Fruit fly (Drosophila melanogaster): ENCODE measurements around the gene Fancd2.

Fancd2 gene

dm6 chr3R:20796949-20797348 is 19.0 kb downstream of the Fancd2 start:
- TF ChIP-seq fd96Ca (GFP tag; IDR thresholded peaks at IDR 0.05), result no peak
- no peak for TF ChIP-seq CG12605 (GFP tag; IDR thresholded peaks at IDR 0.05)
- no peak for TF ChIP-seq CG14655 (GFP tag; optimal IDR thresholded peaks at IDR 0.05)
- no peak for TF ChIP-seq Snoo (tag; optimal IDR thresholded peaks at IDR 0.05)
- no peak for TF ChIP-seq CG17806 (tag; optimal IDR thresholded peaks at IDR 0.05)
- no peak for TF ChIP-seq Pif1A (GFP tag; optimal IDR thresholded peaks at IDR 0.05)
- no peak for TF ChIP-seq CG8159 (tag; optimal IDR thresholded peaks at IDR 0.05)
- no peak for TF ChIP-seq Pif1B (GFP tag; optimal IDR thresholded peaks at IDR 0.05)
- TF ChIP-seq gl (tag; optimal IDR thresholded peaks at IDR 0.05), result no peak
- TF ChIP-seq CG4496 (GFP tag; IDR thresholded peaks at IDR 0.05), result no peak
- TF ChIP-seq CG10348 (GFP tag; IDR thresholded peaks at IDR 0.05), result no peak
- no peak for TF ChIP-seq CG13204 (GFP tag; optimal IDR thresholded peaks at IDR 0.05)
- no peak for TF ChIP-seq EcR (GFP tag; optimal IDR thresholded peaks at IDR 0.05)
- TF ChIP-seq CG32121 (GFP tag; IDR thresholded peaks at IDR 0.05), result no peak
- no peak for TF ChIP-seq rn (GFP tag; IDR thresholded peaks at IDR 0.05)
- no peak for TF ChIP-seq CG15710 (tag; optimal IDR thresholded peaks at IDR 0.05)
- TF ChIP-seq CG8301 (tag; optimal IDR thresholded peaks at IDR 0.05), result no peak
- TF ChIP-seq Ets98B (GFP tag; IDR thresholded peaks at IDR 0.05), result no peak
- TF ChIP-seq CG34367 (tag; optimal IDR thresholded peaks at IDR 0.05), result no peak

DNA sequence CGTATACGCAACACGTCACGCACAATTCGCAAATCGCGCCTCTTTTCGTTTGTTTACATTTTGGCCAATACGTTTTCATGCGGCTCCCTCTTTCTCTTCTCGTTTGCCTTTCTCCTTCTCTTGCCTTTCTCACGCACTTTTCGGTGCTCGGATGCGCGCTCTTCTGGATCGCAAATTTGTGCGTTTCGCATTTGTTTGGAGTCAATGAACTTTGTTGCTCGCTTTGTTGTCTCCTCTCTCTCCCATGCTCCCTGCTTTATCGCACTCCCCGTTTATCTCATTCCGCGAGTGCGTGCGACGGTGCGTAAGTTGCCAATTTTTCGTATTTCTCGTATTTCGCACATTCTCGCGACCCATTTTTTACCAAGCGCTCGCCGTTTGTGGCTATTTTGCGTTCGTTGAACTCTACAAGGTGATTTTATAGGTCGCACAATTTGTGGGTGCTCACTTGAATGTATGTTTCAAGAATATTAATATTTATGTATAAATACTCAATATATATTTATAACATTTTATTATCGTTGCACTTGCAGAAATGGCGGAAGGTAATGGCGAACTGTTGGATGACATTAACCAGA is 24.7 kb downstream of the Fancd2 start:
- TF ChIP-seq Ets98B (GFP tag; IDR thresholded peaks at IDR 0.05) (no peak), EcR (GFP tag; optimal IDR thresholded peaks at IDR 0.05) (peak; percentile 90), CG4496 (GFP tag; IDR thresholded peaks at IDR 0.05) (0 out of 3 replicates have a peak, but pooled peaks have one; percentile 25)

DNA sequence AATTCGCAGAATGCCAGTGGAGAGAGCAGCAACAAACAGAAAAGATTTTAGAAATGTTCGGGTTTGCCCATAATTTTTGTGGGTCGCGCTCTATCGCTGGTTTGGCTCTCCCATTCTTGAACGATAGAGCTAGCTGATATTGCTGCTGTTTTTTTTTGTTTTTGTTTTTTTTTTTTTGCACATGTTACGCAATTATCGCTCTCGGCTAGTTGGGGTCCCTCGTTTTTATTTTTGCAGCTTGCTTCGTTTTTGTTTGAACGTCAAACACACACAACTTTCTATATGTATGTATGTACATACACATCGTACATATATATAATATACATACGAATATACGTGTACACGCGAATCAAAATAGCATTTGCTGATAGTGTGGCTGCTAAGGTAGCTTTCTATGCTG is 25.6 kb downstream of the Fancd2 start:
- TF ChIP-seq rn (GFP tag; IDR thresholded peaks at IDR 0.05), result no peak
- no peak for TF ChIP-seq CG8159 (tag; optimal IDR thresholded peaks at IDR 0.05)
- TF ChIP-seq CG9948 (tag; optimal IDR thresholded peaks at IDR 0.05), result no peak
- no peak for TF ChIP-seq CG15710 (tag; optimal IDR thresholded peaks at IDR 0.05)
- no peak for TF ChIP-seq CG14655 (GFP tag; optimal IDR thresholded peaks at IDR 0.05)
- no peak for TF ChIP-seq CG8301 (tag; optimal IDR thresholded peaks at IDR 0.05)
- no peak for TF ChIP-seq EcR (GFP tag; optimal IDR thresholded peaks at IDR 0.05)
- no peak for TF ChIP-seq fd96Ca (GFP tag; IDR thresholded peaks at IDR 0.05)
- peak; percentile 65 for TF ChIP-seq Ets98B (GFP tag; IDR thresholded peaks at IDR 0.05)
- peak; percentile 63 for TF ChIP-seq CG12605 (GFP tag; IDR thresholded peaks at IDR 0.05)
- TF ChIP-seq CG4496 (GFP tag; IDR thresholded peaks at IDR 0.05), result peak; percentile 79
- TF ChIP-seq CG32121 (GFP tag; IDR thresholded peaks at IDR 0.05), result peak; percentile 79
- no peak for TF ChIP-seq Pif1A (GFP tag; optimal IDR thresholded peaks at IDR 0.05)
- no peak for TF ChIP-seq CG34367 (tag; optimal IDR thresholded peaks at IDR 0.05)
- no peak for TF ChIP-seq D1 (tag; optimal IDR thresholded peaks at IDR 0.05)

DNA sequence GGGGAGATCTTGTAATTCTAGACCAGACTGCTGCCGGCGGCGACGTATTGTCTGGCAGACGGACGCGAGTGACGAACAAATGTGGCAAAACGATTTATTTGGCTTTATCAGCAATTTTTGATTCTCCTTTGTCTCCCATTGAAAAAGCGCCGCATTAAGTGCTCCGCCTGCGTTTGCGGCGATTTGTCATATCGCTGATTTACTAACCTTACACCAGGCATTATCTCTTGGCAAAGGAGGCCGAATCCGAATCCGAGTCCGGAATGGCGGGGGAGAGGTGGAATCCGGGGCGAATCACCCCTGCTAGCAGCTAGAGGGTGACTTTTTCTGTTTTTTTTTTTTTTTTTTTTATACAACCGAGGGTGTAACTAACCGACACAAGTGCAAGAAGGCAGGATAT is 27.4 kb downstream of the Fancd2 start:
- no peak for TF ChIP-seq CG14655 (GFP tag; optimal IDR thresholded peaks at IDR 0.05)

dm6 chr3R:20784436-20785368 is 31.3 kb downstream of the Fancd2 start:
- TF ChIP-seq Ets98B (GFP tag; IDR thresholded peaks at IDR 0.05) (peak; percentile 84), Pif1A (GFP tag; optimal IDR thresholded peaks at IDR 0.05) (no peak), EcR (GFP tag; optimal IDR thresholded peaks at IDR 0.05) (peak; percentile 64), Pif1B (GFP tag; optimal IDR thresholded peaks at IDR 0.05) (no peak), fd96Ca (GFP tag; IDR thresholded peaks at IDR 0.05) (peak; percentile 81), CG9948 (tag; optimal IDR thresholded peaks at IDR 0.05) (no peak), Snoo (tag; optimal IDR thresholded peaks at IDR 0.05) (peak; percentile 7), CG8159 (tag; optimal IDR thresholded peaks at IDR 0.05) (peak; percentile 41), rn (GFP tag; IDR thresholded peaks at IDR 0.05) (peak; percentile 43; the same call in 1 of the 2 replicates), CG12605 (GFP tag; IDR thresholded peaks at IDR 0.05) (peak; percentile 75), CG32121 (GFP tag; IDR thresholded peaks at IDR 0.05) (peak; percentile 92), CG34367 (tag; optimal IDR thresholded peaks at IDR 0.05) (no peak), CG4496 (GFP tag; IDR thresholded peaks at IDR 0.05) (peak; percentile 82), D1 (tag; optimal IDR thresholded peaks at IDR 0.05) (no peak), CG13204 (GFP tag; optimal IDR thresholded peaks at IDR 0.05) (peak; percentile 84), CG14655 (GFP tag; optimal IDR thresholded peaks at IDR 0.05) (peak; percentile 37), CG15710 (tag; optimal IDR thresholded peaks at IDR 0.05) (peak; percentile 21), gl (tag; optimal IDR thresholded peaks at IDR 0.05) (peak; percentile 18), CG8301 (tag; optimal IDR thresholded peaks at IDR 0.05) (peak; percentile 12), CG17806 (tag; optimal IDR thresholded peaks at IDR 0.05) (no peak), CG10348 (GFP tag; IDR thresholded peaks at IDR 0.05) (0 out of 2 replicates have a peak, but pooled peaks have one; percentile 8)

All from whole organism, pupa.